Worm (Caenorhabditis elegans): ENCODE measurements around the gene lec-11.

ce11 chrIV:6602376-6602775, 12.4 kb upstream of the lec-11 start, which contains the start of gene F15B10.3:
- TF ChIP-seq lin-13 (GFP tag; optimal IDR thresholded peaks at IDR 0.05) (no peak), ztf-4 (tag; optimal IDR thresholded peaks at IDR 0.05) (no peak), sox-4 (tag; optimal IDR thresholded peaks at IDR 0.05) (no peak), nhr-12 (tag; optimal IDR thresholded peaks at IDR 0.05) (no peak), nhr-85 (tag) (no peak)
